Worm (Caenorhabditis elegans) whole organism, L3 larva: ENCODE measurements around the gene ndab-2.

Experiments used
- ceh-9 ChIP-seq: sonication (generic microtip); optimal IDR thresholded peaks from 2 replicates; lab custom pipeline; 2018; ENCODE audit warnings: missing biosample characterization, missing genetic modification characterization
- egl-27 ChIP-seq: sonication (generic microtip); optimal IDR thresholded peaks from 4 replicates; lab custom pipeline; 2017; ENCODE audit warnings: missing biosample characterization, missing genetic modification reagents, missing genetic modification characterization
- fkh-10 ChIP-seq: sonication (generic microtip); optimal IDR thresholded peaks from 2 replicates; lab custom pipeline; 2017; ENCODE audit warnings: missing biosample characterization, missing genetic modification reagents, missing genetic modification characterization
- fkh-2 ChIP-seq: fragments of 150-350 bp; optimal IDR thresholded peaks from 2 replicates; lab custom pipeline; 2014; ENCODE audit warnings: missing biosample characterization, missing genetic modification reagents, missing genetic modification characterization
- fos-1 ChIP-seq: fragments of 150-350 bp; optimal IDR thresholded peaks from 2 replicates; lab custom pipeline; 2014; ENCODE audit warnings: missing biosample characterization, missing genetic modification characterization
- mdl-1 ChIP-seq: fragments of 150-350 bp; optimal IDR thresholded peaks from 2 replicates; lab custom pipeline; 2014; ENCODE audit warnings: missing biosample characterization, missing genetic modification characterization
- nhr-11 ChIP-seq: fragments of 150-350 bp; optimal IDR thresholded peaks from 2 replicates; lab custom pipeline; 2014; ENCODE audit warnings: missing biosample characterization, missing genetic modification characterization
- nhr-28 ChIP-seq: fragments of 150-350 bp; optimal IDR thresholded peaks from 2 replicates; lab custom pipeline; 2014; ENCODE audit warnings: missing biosample characterization, missing genetic modification characterization
- pqm-1 ChIP-seq: fragments of 150-350 bp; optimal IDR thresholded peaks from 2 replicates; lab custom pipeline; 2017; ENCODE audit warnings: missing biosample characterization, missing genetic modification characterization, inconsistent platforms
- unc-39 ChIP-seq: sonication (generic microtip); optimal IDR thresholded peaks from 4 replicates; lab custom pipeline; 2017; ENCODE audit warnings: missing biosample characterization, missing genetic modification characterization
- unc-62 ChIP-seq: fragments of 150-350 bp; sonication (generic microtip); optimal IDR thresholded peaks from 4 replicates; lab custom pipeline; 2014; ENCODE audit warnings: missing biosample characterization, missing genetic modification reagents, missing genetic modification characterization
- zag-1 ChIP-seq: fragments of 150-350 bp; optimal IDR thresholded peaks from 2 replicates; lab custom pipeline; 2014; ENCODE audit warnings: missing biosample characterization, missing genetic modification characterization
- ztf-4 ChIP-seq: fragments of 150-350 bp; optimal IDR thresholded peaks from 2 replicates; lab custom pipeline; 2014; ENCODE audit warnings: missing biosample characterization, missing genetic modification characterization

DNA sequence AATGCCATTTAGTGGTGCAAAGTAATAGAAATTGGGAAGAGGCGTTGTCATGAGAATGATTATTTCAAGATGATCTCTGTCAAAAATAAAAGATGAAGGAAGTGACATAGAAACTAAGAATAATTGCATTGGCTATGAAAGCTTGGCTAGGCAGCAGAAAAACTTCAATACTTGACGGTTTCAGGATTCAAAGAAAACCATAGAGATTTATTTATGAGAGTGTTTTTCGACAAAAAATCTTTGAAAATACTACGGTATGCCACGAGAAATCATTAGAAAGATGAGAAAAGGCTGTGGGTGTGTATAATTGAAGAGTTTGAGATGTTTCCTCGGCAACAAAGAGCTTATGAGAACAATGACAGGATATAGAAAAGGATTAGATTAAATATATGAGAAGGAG, 4.9 kb downstream of the ndab-2 start, which contains the start of gene F37C12.14:
- TF ChIP-seq egl-27 (tag; lab: Kevin White, UChicago): no peak
- TF ChIP-seq zag-1: no peak
- TF ChIP-seq unc-39 (tag; lab: Kevin White, UChicago): no peak
- TF ChIP-seq nhr-11: no peak
- TF ChIP-seq fkh-10 (GFP tag; lab: Kevin White, UChicago): no peak
- TF ChIP-seq unc-62: no peak
- no peak for TF ChIP-seq ceh-9 (tag; lab: Kevin White, UChicago)
- no peak for TF ChIP-seq pqm-1 (tag; lab: Kevin White, UChicago)
- TF ChIP-seq fos-1: no peak
- no peak for TF ChIP-seq fkh-2 (tag; lab: Kevin White, UChicago)
- no peak for TF ChIP-seq mdl-1 (tag; lab: Kevin White, UChicago)
- no peak for TF ChIP-seq ztf-4
- no peak for TF ChIP-seq nhr-28 (tag; lab: Kevin White, UChicago)
